Worm (Caenorhabditis elegans): ENCODE data around the gene Y73F8A.26.
"Not testable (repeated sequence)": the region's sequence is repeated elsewhere in the genome, so short reads cannot be mapped to it uniquely, and the experiment has no call there.

Y73F8A.26 gene

ce11 chrIV:15473588-15474271 lies at the start of gene Y73F8A.26:
Gene Y73F8A.26 (plus strand): TSS chrIV:15473660.
- no peak for TF ChIP-seq unc-62 (GFP tag; optimal IDR thresholded peaks at IDR 0.05)

ce11 chrIV:15433805-15434204 lies 39.7 kb upstream of the Y73F8A.26 start:
- no peak for TF ChIP-seq unc-62 (GFP tag; optimal IDR thresholded peaks at IDR 0.05)

- no peak for TF ChIP-seq unc-62 (GFP tag; optimal IDR thresholded peaks at IDR 0.05)
Observed at ce11 chrIV:15441308-15441707, 32.2 kb upstream of the Y73F8A.26 start, which contains the start of gene Y73F8A.22. Gene Y73F8A.22 (minus strand): TSS chrIV:15441408.

ce11 chrIV:15444481-15444880 lies 29.0 kb upstream of the Y73F8A.26 start, which contains the start of gene Y73F8A.23:
Gene Y73F8A.23 (minus strand): TSS chrIV:15444581.
- no peak for TF ChIP-seq unc-62 (GFP tag; optimal IDR thresholded peaks at IDR 0.05)

- TF ChIP-seq unc-62 (GFP tag; optimal IDR thresholded peaks at IDR 0.05): no peak
Observed at ce11 chrIV:15453137-15453788, 20.2 kb upstream of the Y73F8A.26 start, which contains the start of gene gtf-2H4. Gene gtf-2H4 (minus strand): TSS chrIV:15453187.

- TF ChIP-seq unc-62 (GFP tag; optimal IDR thresholded peaks at IDR 0.05): no peak
Observed at ce11 chrIV:15471430-15471829, 2.0 kb upstream of the Y73F8A.26 start, which contains the start of gene ntl-11. Gene ntl-11 (minus strand): TSS chrIV:15471495.

ce11 chrIV:15472387-15472859 lies 1.0 kb upstream of the Y73F8A.26 start, which contains the start of gene Y73F8A.27:
Gene Y73F8A.27 (plus strand): TSS chrIV:15472809.
- no peak for TF ChIP-seq unc-62 (GFP tag; optimal IDR thresholded peaks at IDR 0.05)

- no peak for TF ChIP-seq unc-62 (GFP tag; optimal IDR thresholded peaks at IDR 0.05)
Observed at ce11 chrIV:15475829-15476228, 2.4 kb downstream of the Y73F8A.26 start.

- no peak for TF ChIP-seq unc-62 (GFP tag; optimal IDR thresholded peaks at IDR 0.05)
Observed at ce11 chrIV:15476369-15476768, 2.9 kb downstream of the Y73F8A.26 start.

ce11 chrIV:15497263-15497662 lies 23.8 kb downstream of the Y73F8A.26 start, which contains the start of gene acr-24:
Gene acr-24 (plus strand): TSS chrIV:15497563.
- TF ChIP-seq unc-62 (GFP tag; optimal IDR thresholded peaks at IDR 0.05): no peak

ce11 chrIV:15521342-15521741 lies 47.9 kb downstream of the Y73F8A.26 start, which contains the start of gene Y73F8A.32:
Gene Y73F8A.32 (minus strand): TSS chrIV:15521442.
- TF ChIP-seq unc-62 (GFP tag; optimal IDR thresholded peaks at IDR 0.05): not testable (repeated sequence)

- no peak for TF ChIP-seq unc-62 (GFP tag; optimal IDR thresholded peaks at IDR 0.05)
Observed at ce11 chrIV:15523700-15524099, 50.2 kb downstream of the Y73F8A.26 start.

ce11 chrIV:15524923-15525322 lies 51.5 kb downstream of the Y73F8A.26 start:
- TF ChIP-seq unc-62 (GFP tag; optimal IDR thresholded peaks at IDR 0.05): no peak

- no peak for TF ChIP-seq unc-62 (GFP tag; optimal IDR thresholded peaks at IDR 0.05)
Observed at ce11 chrIV:15525733-15526132, 52.3 kb downstream of the Y73F8A.26 start.

ce11 chrIV:15526477-15526876 lies 53.0 kb downstream of the Y73F8A.26 start:
- no peak for TF ChIP-seq unc-62 (GFP tag; optimal IDR thresholded peaks at IDR 0.05)
